Fruit fly (Drosophila melanogaster) whole organism: ENCODE data around the gene Dic61B.

Experiments
- EcR ChIP-seq, 2 experiments: fragments of >200 bp; optimal IDR thresholded peaks; 2 replicates each; lab custom pipeline; 2017; ENCODE audit warnings: missing biosample characterization in 2 of 2, missing genetic modification characterization in 2 of 2, missing genetic modification reagents in 2 of 2
- pan ChIP-seq: fragments of >200 bp; optimal IDR thresholded peaks from 2 replicates; lab custom pipeline; 2017
- psq ChIP-seq: fragments of >200 bp; optimal IDR thresholded peaks from 2 replicates; lab custom pipeline; 2017
- usp ChIP-seq: fragments of >200 bp; optimal IDR thresholded peaks from 2 replicates; lab custom pipeline; 2017; ENCODE audit warnings: missing biosample characterization, missing genetic modification characterization, mixed read lengths

DNA sequence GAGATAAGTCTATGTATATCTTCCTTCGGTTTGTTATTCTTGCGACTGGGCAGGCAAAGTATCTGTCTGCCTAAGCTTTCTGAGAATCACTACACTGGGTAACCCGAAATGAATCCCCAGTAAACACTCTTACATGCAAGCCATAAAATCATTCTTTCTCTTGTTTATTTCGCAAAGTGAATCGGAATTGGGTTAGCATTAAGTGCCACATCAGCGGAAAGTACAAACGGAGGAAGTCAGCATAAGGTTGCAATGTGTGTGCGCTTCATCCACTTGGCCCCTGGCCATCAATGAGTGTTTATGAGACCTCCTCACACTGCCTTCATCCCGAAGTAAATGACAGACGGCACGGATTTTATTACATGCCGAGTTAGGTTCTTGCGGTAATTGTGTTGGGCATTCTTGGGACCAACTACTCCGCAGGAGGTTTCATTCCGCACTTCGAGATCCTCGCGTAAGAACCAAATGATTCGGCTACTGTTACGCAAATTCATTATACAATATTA lies 5.3 kb upstream of the Dic61B start:
- no peak for TF ChIP-seq psq (lab: Kevin White, UChicago)
- TF ChIP-seq pan (lab: Kevin White, UChicago) = no peak
- TF ChIP-seq EcR (GFP tag; optimal IDR thresholded peaks at IDR 0.05; lab: Kevin White, UChicago) = no peak
- TF ChIP-seq usp (GFP tag; lab: Kevin White, UChicago) = no peak
